Worm (Caenorhabditis elegans) whole organism, young adult: Measurements from ENCODE around the gene F17C11.26.
A peak's percentile ranks its signal among the peaks of the same experiment; 100 is the strongest.

ENCODE experiments used
- B0261.1 ChIP-seq: sonication (generic microtip); optimal IDR thresholded peaks from 2 replicates; lab custom pipeline; 2016; ENCODE audit warnings: mild to moderate bottlenecking, missing genetic modification characterization, moderate library complexity, missing compliant biosample characterization
- B0336.3 ChIP-seq: fragments of 200-800 bp; sonication (Bioruptor generic); IDR thresholded peaks from 2 replicates; pipeline ENCODE4 v1.3.6; 2022; ENCODE audit warnings: missing genetic modification characterization, missing compliant biosample characterization
- K12H6.12 ChIP-seq: fragments of 200-800 bp; sonication (Bioruptor generic); optimal IDR thresholded peaks from 2 replicates; lab custom pipeline; 2018; ENCODE audit warnings: mild to moderate bottlenecking, missing genetic modification characterization, missing compliant biosample characterization
- T07F8.4 ChIP-seq: sonication (generic microtip); optimal IDR thresholded peaks from 2 replicates; lab custom pipeline; 2016; ENCODE audit warnings: mild to moderate bottlenecking, missing genetic modification characterization, moderate library complexity, missing compliant biosample characterization
- Y53G8AR.9 ChIP-seq: fragments of 200-800 bp; sonication (Bioruptor generic); conservative IDR thresholded peaks from 2 replicates; pipeline ENCODE4 v1.3.6; 2022; ENCODE audit warnings: missing genetic modification reagents, missing genetic modification characterization, missing compliant biosample characterization
- Y95B8A.8 ChIP-seq: fragments of 200-800 bp; sonication (Bioruptor generic); IDR thresholded peaks from 2 replicates; pipeline ENCODE4 v1.3.6; 2022; ENCODE audit warnings: missing genetic modification reagents, missing genetic modification characterization, missing compliant biosample characterization
- ama-1 ChIP-seq, 3 experiments: fragments of 150-350 bp in 1 of 3; sonication (generic microtip) in 2 of 3; optimal IDR thresholded peaks; 2 replicates each; lab custom pipeline; 2014 to 2018; ENCODE audit warnings: missing biosample characterization in 2 of 3, missing genetic modification characterization in 2 of 3, missing genetic modification reagents in 2 of 3
- atf-7 ChIP-seq: sonication (generic microtip); optimal IDR thresholded peaks from 2 replicates; lab custom pipeline; 2017; ENCODE audit warnings: mild to moderate bottlenecking, missing genetic modification characterization, missing compliant biosample characterization
- bed-1 ChIP-seq: fragments of 200-800 bp; sonication (Bioruptor generic); IDR thresholded peaks from 2 replicates; pipeline ENCODE4 v1.3.6; 2022; ENCODE audit warnings: missing genetic modification reagents, missing genetic modification characterization, missing compliant biosample characterization
- ccch-3 ChIP-seq: fragments of 200-800 bp; sonication (Bioruptor generic); optimal IDR thresholded peaks from 2 replicates; lab custom pipeline; 2018; ENCODE audit warnings: mild to moderate bottlenecking, missing genetic modification characterization, missing compliant biosample characterization
- cebp-2 ChIP-seq: fragments of 200-800 bp; sonication (Bioruptor generic); IDR thresholded peaks from 2 replicates; pipeline ENCODE4 v1.3.6; 2022; ENCODE audit warnings: missing genetic modification characterization, missing compliant biosample characterization
- ceh-91 ChIP-seq: fragments of 200-800 bp; sonication (Bioruptor generic); IDR thresholded peaks from 2 replicates; pipeline ENCODE4 v1.3.6; 2022; ENCODE audit warnings: missing genetic modification reagents, missing genetic modification characterization, missing compliant biosample characterization
- him-1 ChIP-seq: sonication (generic microtip); optimal IDR thresholded peaks from 2 replicates; lab custom pipeline; 2016; ENCODE audit warnings: missing genotype, missing genetic modification reagents, missing genetic modification characterization, missing compliant biosample characterization
- lin-35 ChIP-seq, 3 experiments: fragments of 150-350 bp in 2 of 3; sonication (generic microtip) in 1 of 3; optimal IDR thresholded peaks; 2 replicates each; lab custom pipeline; 2014 to 2018; ENCODE audit warnings: missing biosample characterization in 3 of 3, missing genetic modification characterization in 3 of 3, missing genetic modification reagents in 3 of 3
- lsl-1 ChIP-seq: fragments of 200-800 bp; sonication (Bioruptor generic); optimal IDR thresholded peaks from 2 replicates; lab custom pipeline; 2018; ENCODE audit warnings: mild to moderate bottlenecking, missing genetic modification characterization, moderate library complexity, missing compliant biosample characterization
- lsy-27 ChIP-seq: sonication (generic microtip); optimal IDR thresholded peaks from 2 replicates; lab custom pipeline; 2017; ENCODE audit warnings: missing genetic modification characterization, mild to moderate bottlenecking, missing compliant biosample characterization, antibody characterized with exemption, missing genotype, borderline replicate concordance; ENCODE audit not compliant: insufficient read depth
- madf-6 ChIP-seq: fragments of 200-800 bp; sonication (Bioruptor generic); IDR thresholded peaks from 2 replicates; pipeline ENCODE4 v1.3.6; 2022; ENCODE audit warnings: missing genetic modification reagents, missing genetic modification characterization, missing compliant biosample characterization
- mes-4 ChIP-seq: sonication (generic microtip); optimal IDR thresholded peaks from 2 replicates; lab custom pipeline; 2016; ENCODE audit warnings: missing genotype, missing genetic modification characterization, missing compliant biosample characterization
- mxl-1 ChIP-seq: sonication (generic microtip); optimal IDR thresholded peaks from 2 replicates; lab custom pipeline; 2016; ENCODE audit warnings: missing genetic modification characterization, missing compliant biosample characterization
- nfya-1 ChIP-seq: sonication (generic microtip); optimal IDR thresholded peaks from 2 replicates; lab custom pipeline; 2017; ENCODE audit warnings: antibody characterized with exemption, missing compliant biosample characterization, missing genetic modification characterization, borderline replicate concordance; ENCODE audit not compliant: insufficient read depth
- nhr-120 ChIP-seq: fragments of 200-800 bp; sonication (Bioruptor generic); IDR thresholded peaks from 2 replicates; pipeline ENCODE4 v1.3.6; 2022; ENCODE audit warnings: missing genetic modification characterization, missing compliant biosample characterization
- nhr-27 ChIP-seq: fragments of 200-800 bp; sonication (Bioruptor generic); optimal IDR thresholded peaks from 2 replicates; lab custom pipeline; 2018; ENCODE audit warnings: mild to moderate bottlenecking, missing genetic modification characterization, moderate library complexity, missing compliant biosample characterization
- nhr-80 ChIP-seq: sonication (generic microtip); optimal IDR thresholded peaks from 2 replicates; lab custom pipeline; 2016; ENCODE audit warnings: missing genetic modification characterization, missing compliant biosample characterization
- snpc-1.3 ChIP-seq: sonication (generic microtip); optimal IDR thresholded peaks from 2 replicates; lab custom pipeline; 2017; ENCODE audit warnings: missing genetic modification characterization, mild to moderate bottlenecking, missing compliant biosample characterization, antibody characterized with exemption, moderate library complexity, missing genotype, missing genetic modification reagents; ENCODE audit not compliant: insufficient read depth
- snpc-4 ChIP-seq, 5 experiments: fragments of 150-350 bp in 1 of 5; sonication (generic microtip) in 4 of 5; optimal IDR thresholded peaks; 2 replicates each; lab custom pipeline; 2014 to 2018; ENCODE audit warnings: missing genetic modification characterization in 5 of 5, missing biosample characterization in 3 of 5, antibody characterized with exemption in 2 of 5, mild to moderate bottlenecking in 2 of 5, missing compliant biosample characterization in 2 of 5, missing genotype in 2 of 5, moderate library complexity in 2 of 5, missing genetic modification reagents in 1 of 5
- tbx-9 ChIP-seq: sonication (generic microtip); optimal IDR thresholded peaks from 2 replicates; lab custom pipeline; 2016; ENCODE audit warnings: borderline replicate concordance, missing genetic modification characterization, inconsistent platforms, missing compliant biosample characterization
- unc-130 ChIP-seq: sonication (generic microtip); optimal IDR thresholded peaks from 2 replicates; lab custom pipeline; 2016; ENCODE audit warnings: missing genetic modification reagents, missing genetic modification characterization, missing compliant biosample characterization
- ztf-22 ChIP-seq: fragments of 200-800 bp; sonication (Bioruptor generic); optimal IDR thresholded peaks from 2 replicates; lab custom pipeline; 2018; ENCODE audit warnings: mild to moderate bottlenecking, missing genetic modification characterization, moderate library complexity, missing compliant biosample characterization
- ztf-25 ChIP-seq: fragments of 200-800 bp; sonication (Bioruptor generic); IDR thresholded peaks from 2 replicates; pipeline ENCODE4 v1.3.6; 2022; ENCODE audit warnings: missing genetic modification reagents, missing genetic modification characterization, missing compliant biosample characterization
- ztf-26 ChIP-seq: sonication (generic microtip); optimal IDR thresholded peaks from 2 replicates; lab custom pipeline; 2017; ENCODE audit warnings: missing genetic modification characterization, missing compliant biosample characterization

The F17C11.26 gene

ce11 chrV:10901125-10901524, 40.1 kb upstream of the F17C11.26 start, which contains the start of gene spp-16:
Gene spp-16 (minus strand): TSS chrV:10901303.
- TF ChIP-seq nhr-80 (tag; lab: Kevin White, UChicago): peak; percentile 50
- no peak for TF ChIP-seq B0336.3 (GFP tag; lab: Robert Waterston, UW)

- no peak for TF ChIP-seq lin-35 (GFP tag; optimal IDR thresholded peaks at IDR 0.05; lab: Kevin White, UChicago)
- no peak for TF ChIP-seq ztf-22 (GFP tag; lab: Kevin White, UChicago)
- no peak for TF ChIP-seq ceh-91 (GFP tag; lab: Robert Waterston, UW)
- TF ChIP-seq, all 124 proteins: peak for 0
These were observed 38.6 kb upstream of the F17C11.26 start, which contains the start of gene F32D8.8 for ce11 chrV:10902682-10903081. Gene F32D8.8 (minus strand): TSS chrV:10902782.

ce11 chrV:10903748-10904147, 37.5 kb upstream of the F17C11.26 start, which contains the start of gene F32D8.15:
Gene F32D8.15 (plus strand): TSS chrV:10904048.
- no peak for TF ChIP-seq ceh-91 (GFP tag; lab: Robert Waterston, UW)

- no peak for TF ChIP-seq K12H6.12 (tag; lab: Kevin White, UChicago)
- TF ChIP-seq nfya-1 (tag; lab: Kevin White, UChicago): no peak
- TF ChIP-seq B0261.1 (tag; lab: Kevin White, UChicago): no peak
- no peak for TF ChIP-seq mxl-1 (tag; lab: Kevin White, UChicago)
- no peak for TF ChIP-seq madf-6 (GFP tag; lab: Robert Waterston, UW)
- TF ChIP-seq ama-1 (optimal IDR thresholded peaks at IDR 0.05; lab: Kevin White, UChicago): no peak
- no peak for TF ChIP-seq ama-1 (GFP tag; optimal IDR thresholded peaks at IDR 0.05; lab: Kevin White, UChicago)
- no peak for TF ChIP-seq ztf-26 (tag; lab: Kevin White, UChicago)
- no peak for TF ChIP-seq atf-7 (tag; lab: Kevin White, UChicago)
- no peak for TF ChIP-seq snpc-4 (GFP tag; optimal IDR thresholded peaks at IDR 0.05; lab: Kevin White, UChicago)
- TF ChIP-seq snpc-4 (tag; optimal IDR thresholded peaks at IDR 0.05; lab: Kevin White, UChicago): no peak
- TF ChIP-seq mes-4 (tag; lab: Kevin White, UChicago): no peak
- TF ChIP-seq tbx-9: no peak
These were observed 36.5 kb upstream of the F17C11.26 start for ce11 chrV:10904795-10905194.

- no peak for TF ChIP-seq Y95B8A.8 (GFP tag; lab: Robert Waterston, UW)
- no peak for TF ChIP-seq nhr-27
- TF ChIP-seq him-1 (tag; lab: Kevin White, UChicago): no peak
- no peak for TF ChIP-seq ztf-25 (GFP tag; lab: Robert Waterston, UW)
- no peak for TF ChIP-seq unc-130 (GFP tag; lab: Kevin White, UChicago)
- TF ChIP-seq lsl-1: no peak
- TF ChIP-seq cebp-2 (GFP tag; lab: Robert Waterston, UW): no peak
These were observed 32.2 kb upstream of the F17C11.26 start, which contains the start of gene zzz-1 for ce11 chrV:10909071-10909470. Gene zzz-1 (minus strand): TSS chrV:10909171.

- TF ChIP-seq lsy-27 (tag; lab: Kevin White, UChicago) (no peak), T07F8.4 (tag; lab: Kevin White, UChicago) (no peak)
These were observed 31.3 kb upstream of the F17C11.26 start for ce11 chrV:10909959-10910358.

ce11 chrV:10915922-10916321, 25.3 kb upstream of the F17C11.26 start:
- TF ChIP-seq snpc-1.3 (tag; lab: Kevin White, UChicago) (no peak), ccch-3 (no peak), Y95B8A.8 (GFP tag; lab: Robert Waterston, UW) (no peak), Y53G8AR.9 (no peak), cebp-2 (GFP tag; lab: Robert Waterston, UW) (no peak), bed-1 (GFP tag; lab: Robert Waterston, UW) (no peak), nhr-120 (GFP tag; lab: Robert Waterston, UW) (no peak)
